Fruit fly (Drosophila melanogaster): ENCODE measurements around the gene CG1309.

The CG1309 gene

dm6 chr3L:4228187-4228836 is 30.9 kb upstream of the CG1309 start:
- peak; percentile 53 for TF ChIP-seq pad (GFP tag; optimal IDR thresholded peaks at IDR 0.05)
- peak; percentile 26 for TF ChIP-seq cic (GFP tag; optimal IDR thresholded peaks at IDR 0.05)
- peak; percentile 54 for TF ChIP-seq CG1620 (GFP tag; optimal IDR thresholded peaks at IDR 0.05)
- peak; percentile 65 for TF ChIP-seq CG14711 (tag; optimal IDR thresholded peaks at IDR 0.05)
- TF ChIP-seq CG11617 (GFP tag; optimal IDR thresholded peaks at IDR 0.05): peak; percentile 60
- peak; percentile 86 for TF ChIP-seq CG5204 (GFP tag; optimal IDR thresholded peaks at IDR 0.05)
- TF ChIP-seq Mnt (GFP tag; optimal IDR thresholded peaks at IDR 0.05): no peak
- no peak for TF ChIP-seq kay (GFP tag; ENCODE audit: borderline replicate concordance)
- no peak for TF ChIP-seq ovo (GFP tag; optimal IDR thresholded peaks at IDR 0.05)
- peak; percentile 47 for TF ChIP-seq tj (GFP tag; optimal IDR thresholded peaks at IDR 0.05)
- TF ChIP-seq Hr96 (GFP tag; optimal IDR thresholded peaks at IDR 0.05): peak; percentile 79
- TF ChIP-seq CG7045 (GFP tag; optimal IDR thresholded peaks at IDR 0.05): peak; percentile 85
- TF ChIP-seq Clk (GFP tag; optimal IDR thresholded peaks at IDR 0.05): peak; percentile 73
- peak; percentile 86 for TF ChIP-seq toe (GFP tag; optimal IDR thresholded peaks at IDR 0.05)
- TF ChIP-seq bab1 (GFP tag; optimal IDR thresholded peaks at IDR 0.05): peak; percentile 27
- no peak for TF ChIP-seq cnc (optimal IDR thresholded peaks at IDR 0.05)
- TF ChIP-seq CG12768 (GFP tag; optimal IDR thresholded peaks at IDR 0.05): peak; percentile 91
- TF ChIP-seq Crg-1 (GFP tag; optimal IDR thresholded peaks at IDR 0.05): no peak
- peak; percentile 81 for TF ChIP-seq CG7101 (tag; optimal IDR thresholded peaks at IDR 0.05)
- TF ChIP-seq CG33017 (tag; optimal IDR thresholded peaks at IDR 0.05): peak; percentile 85

dm6 chr3L:4229365-4229967 is 29.8 kb upstream of the CG1309 start:
- TF ChIP-seq bab1 (GFP tag; optimal IDR thresholded peaks at IDR 0.05) (no peak), cic (GFP tag; optimal IDR thresholded peaks at IDR 0.05) (no peak), toe (GFP tag; optimal IDR thresholded peaks at IDR 0.05) (no peak), CG7101 (tag; optimal IDR thresholded peaks at IDR 0.05) (no peak), cnc (optimal IDR thresholded peaks at IDR 0.05) (no peak), Hr96 (GFP tag; optimal IDR thresholded peaks at IDR 0.05) (no peak), Mnt (GFP tag; optimal IDR thresholded peaks at IDR 0.05) (no peak), CG14711 (tag; optimal IDR thresholded peaks at IDR 0.05) (no peak), ovo (GFP tag; optimal IDR thresholded peaks at IDR 0.05) (no peak), kay (GFP tag; ENCODE audit: borderline replicate concordance) (no peak), CG7045 (GFP tag; optimal IDR thresholded peaks at IDR 0.05) (no peak), tj (GFP tag; optimal IDR thresholded peaks at IDR 0.05) (no peak), CG1620 (GFP tag; optimal IDR thresholded peaks at IDR 0.05) (no peak), CG12768 (GFP tag; optimal IDR thresholded peaks at IDR 0.05) (no peak), Clk (GFP tag; optimal IDR thresholded peaks at IDR 0.05) (no peak), CG5204 (GFP tag; optimal IDR thresholded peaks at IDR 0.05) (no peak)

- no peak for TF ChIP-seq CG1620 (GFP tag; optimal IDR thresholded peaks at IDR 0.05)
- no peak for TF ChIP-seq Clk (GFP tag; optimal IDR thresholded peaks at IDR 0.05)
- no peak for TF ChIP-seq CG14711 (tag; optimal IDR thresholded peaks at IDR 0.05)
- TF ChIP-seq Hr96 (GFP tag; optimal IDR thresholded peaks at IDR 0.05): peak; percentile 43
- TF ChIP-seq pad (GFP tag; optimal IDR thresholded peaks at IDR 0.05): peak; percentile 12
- no peak for TF ChIP-seq cic (GFP tag; optimal IDR thresholded peaks at IDR 0.05)
- peak; percentile 3 for TF ChIP-seq tj (GFP tag; optimal IDR thresholded peaks at IDR 0.05)
- no peak for TF ChIP-seq toe (GFP tag; optimal IDR thresholded peaks at IDR 0.05)
- TF ChIP-seq Mnt (GFP tag; optimal IDR thresholded peaks at IDR 0.05): no peak
- TF ChIP-seq CG12768 (GFP tag; optimal IDR thresholded peaks at IDR 0.05): no peak
- TF ChIP-seq ovo (GFP tag; optimal IDR thresholded peaks at IDR 0.05): no peak
- peak; percentile 2 for TF ChIP-seq bab1 (GFP tag; optimal IDR thresholded peaks at IDR 0.05)
- no peak for TF ChIP-seq CG5204 (GFP tag; optimal IDR thresholded peaks at IDR 0.05)
- no peak for TF ChIP-seq CG7045 (GFP tag; optimal IDR thresholded peaks at IDR 0.05)
- no peak for TF ChIP-seq kay (GFP tag; ENCODE audit: borderline replicate concordance)
- no peak for TF ChIP-seq Crg-1 (GFP tag; optimal IDR thresholded peaks at IDR 0.05)
- no peak for TF ChIP-seq CG11617 (GFP tag; optimal IDR thresholded peaks at IDR 0.05)
- no peak for TF ChIP-seq cnc (optimal IDR thresholded peaks at IDR 0.05)
- peak; percentile 4 for TF ChIP-seq CG7101 (tag; optimal IDR thresholded peaks at IDR 0.05)
- no peak for TF ChIP-seq CG33017 (tag; optimal IDR thresholded peaks at IDR 0.05)
These were observed 28.8 kb upstream of the CG1309 start for dm6 chr3L:4230357-4230901.

- TF ChIP-seq ovo (GFP tag; optimal IDR thresholded peaks at IDR 0.05): no peak
- no peak for TF ChIP-seq cic (GFP tag; optimal IDR thresholded peaks at IDR 0.05)
- no peak for TF ChIP-seq CG11617 (GFP tag; optimal IDR thresholded peaks at IDR 0.05)
- no peak for TF ChIP-seq Mnt (GFP tag; optimal IDR thresholded peaks at IDR 0.05)
- TF ChIP-seq kay (GFP tag; ENCODE audit: borderline replicate concordance): no peak
These were observed 27.7 kb upstream of the CG1309 start for dm6 chr3L:4231401-4232014.

dm6 chr3L:4232227-4232626 is 27.0 kb upstream of the CG1309 start:
- TF ChIP-seq CG11617 (GFP tag; optimal IDR thresholded peaks at IDR 0.05): no peak
- TF ChIP-seq CG12768 (GFP tag; optimal IDR thresholded peaks at IDR 0.05): no peak
- peak; percentile 89 for TF ChIP-seq tj (GFP tag; optimal IDR thresholded peaks at IDR 0.05)
- TF ChIP-seq Mnt (GFP tag; optimal IDR thresholded peaks at IDR 0.05): no peak
- TF ChIP-seq pad (GFP tag; optimal IDR thresholded peaks at IDR 0.05): no peak
- TF ChIP-seq ovo (GFP tag; optimal IDR thresholded peaks at IDR 0.05): no peak
- no peak for TF ChIP-seq CG5204 (GFP tag; optimal IDR thresholded peaks at IDR 0.05)
- TF ChIP-seq cic (GFP tag; optimal IDR thresholded peaks at IDR 0.05): no peak

All from whole organism, adult.